Fruit fly (Drosophila melanogaster): ENCODE results near the gene CG34384.

CG34384 gene

dm6 chr3R:7787899-7788298 lies 26.3 kb upstream of the CG34384 start, which contains the start of gene CG18748:
CG18748 (minus strand) TSS chr3R:7787923.
- peak; percentile 73 for TF ChIP-seq vri (GFP tag; optimal IDR thresholded peaks at IDR 0.05)
- peak; percentile 2 for TF ChIP-seq fkh (GFP tag; optimal IDR thresholded peaks at IDR 0.05)
- no peak for TF ChIP-seq Hr4 (GFP tag; optimal IDR thresholded peaks at IDR 0.05)
- TF ChIP-seq svp (GFP tag), result peak; percentile 85
- TF ChIP-seq fd85E (GFP tag; optimal IDR thresholded peaks at IDR 0.05), result no peak
- no peak for TF ChIP-seq CG6808 (GFP tag; optimal IDR thresholded peaks at IDR 0.05)

- TF ChIP-seq Eip78C (GFP tag) (no peak), CG6808 (GFP tag; optimal IDR thresholded peaks at IDR 0.05) (no peak), pdm3 (GFP tag; optimal IDR thresholded peaks at IDR 0.05) (no peak), salr (GFP tag; optimal IDR thresholded peaks at IDR 0.05) (no peak), spab (GFP tag; optimal IDR thresholded peaks at IDR 0.05) (no peak), Met (GFP tag; optimal IDR thresholded peaks at IDR 0.05) (no peak)
These were observed 24.1 kb upstream of the CG34384 start, which contains the start of gene CG18746 for dm6 chr3R:7790087-7790486. CG18746 (minus strand) TSS chr3R:7790187.

- TF ChIP-seq CG3032 (tag; optimal IDR thresholded peaks at IDR 0.05) (no peak), vri (GFP tag; optimal IDR thresholded peaks at IDR 0.05) (peak; percentile 9), CG6276 (GFP tag; optimal IDR thresholded peaks at IDR 0.05) (no peak), Met (GFP tag; optimal IDR thresholded peaks at IDR 0.05) (no peak)
These were observed 23.6 kb upstream of the CG34384 start, which contains the start of gene CG10086 for dm6 chr3R:7790583-7791034. CG10086 (plus strand) TSS chr3R:7790633.

dm6 chr3R:7793855-7794254 lies 20.3 kb upstream of the CG34384 start, which contains the start of gene CG2641:
CG2641 (plus strand) TSS chr3R:7794069.
- peak; percentile 45 for TF ChIP-seq CG6808 (GFP tag; optimal IDR thresholded peaks at IDR 0.05)
- no peak for TF ChIP-seq CG6854 (GFP tag; optimal IDR thresholded peaks at IDR 0.05)
- no peak for TF ChIP-seq Eip75B (GFP tag; optimal IDR thresholded peaks at IDR 0.05)
- peak; percentile 3 for TF ChIP-seq Lpt (GFP tag; optimal IDR thresholded peaks at IDR 0.05)
- TF ChIP-seq Hr4 (GFP tag; optimal IDR thresholded peaks at IDR 0.05), result no peak
- TF ChIP-seq CG15336 (GFP tag; IDR thresholded peaks at IDR 0.05), result peak; percentile 90
- no peak for TF ChIP-seq Met (GFP tag; optimal IDR thresholded peaks at IDR 0.05)
- TF ChIP-seq lz (GFP tag; optimal IDR thresholded peaks at IDR 0.05), result no peak
- peak; percentile 18 for TF ChIP-seq CG7368 (GFP tag; optimal IDR thresholded peaks at IDR 0.05)
- TF ChIP-seq Ets21C (GFP tag; optimal IDR thresholded peaks at IDR 0.05), result no peak
- TF ChIP-seq CG8632 (GFP tag; optimal IDR thresholded peaks at IDR 0.05), result no peak
- TF ChIP-seq svp (GFP tag), result peak; percentile 51
- peak; percentile 67 for TF ChIP-seq vri (GFP tag; optimal IDR thresholded peaks at IDR 0.05)
- peak; percentile 74 for TF ChIP-seq CG16779 (tag; optimal IDR thresholded peaks at IDR 0.05)
- no peak for TF ChIP-seq CG11762 (GFP tag; optimal IDR thresholded peaks at IDR 0.05; ENCODE audit: insufficient read depth)
- TF ChIP-seq Hr38 (GFP tag; optimal IDR thresholded peaks at IDR 0.05), result no peak
- peak; percentile 24 for TF ChIP-seq achi (GFP tag; optimal IDR thresholded peaks at IDR 0.05)
- no peak for TF ChIP-seq cyc (GFP tag; optimal IDR thresholded peaks at IDR 0.05)
- no peak for TF ChIP-seq Ets96B (tag; optimal IDR thresholded peaks at IDR 0.05)
- no peak for TF ChIP-seq CG6792 (GFP tag; optimal IDR thresholded peaks at IDR 0.05)
- TF ChIP-seq eg (GFP tag; IDR thresholded peaks at IDR 0.05), result peak; percentile 92
- peak; percentile 31 for TF ChIP-seq CG1621 (tag; optimal IDR thresholded peaks at IDR 0.05)
- no peak for TF ChIP-seq OdsH (GFP tag; optimal IDR thresholded peaks at IDR 0.05)
- TF ChIP-seq Sox102F (GFP tag; optimal IDR thresholded peaks at IDR 0.05), result peak; percentile 25
- peak; percentile 65 for TF ChIP-seq net (GFP tag; optimal IDR thresholded peaks at IDR 0.05)
- no peak for TF ChIP-seq CG11294 (GFP tag; IDR thresholded peaks at IDR 0.05)
- no peak for TF ChIP-seq dac (GFP tag; optimal IDR thresholded peaks at IDR 0.05)
- TF ChIP-seq Smox (GFP tag; optimal IDR thresholded peaks at IDR 0.05), result no peak
- no peak for TF ChIP-seq CG31627 (GFP tag; optimal IDR thresholded peaks at IDR 0.05)
- TF ChIP-seq CG8319 (GFP tag; optimal IDR thresholded peaks at IDR 0.05), result no peak
- TF ChIP-seq salr (GFP tag; optimal IDR thresholded peaks at IDR 0.05), result peak in 1 of 2 experiments; percentile 27
- no peak for TF ChIP-seq acj6 (GFP tag; optimal IDR thresholded peaks at IDR 0.05)
- no peak for TF ChIP-seq topi (GFP tag; optimal IDR thresholded peaks at IDR 0.05)
- TF ChIP-seq Gug (GFP tag; IDR thresholded peaks at IDR 0.05), result no peak
- TF ChIP-seq CG6163 (GFP tag; IDR thresholded peaks at IDR 0.05), result peak; percentile 94
- peak; percentile 16 for TF ChIP-seq spab (GFP tag; optimal IDR thresholded peaks at IDR 0.05)
- no peak for TF ChIP-seq CG11902 (GFP tag; optimal IDR thresholded peaks at IDR 0.05)
- TF ChIP-seq Hr39 (GFP tag; optimal IDR thresholded peaks at IDR 0.05), result no peak
- no peak for TF ChIP-seq CG4318 (GFP tag; optimal IDR thresholded peaks at IDR 0.05)
- TF ChIP-seq fkh (GFP tag; optimal IDR thresholded peaks at IDR 0.05), result peak; percentile 22
- peak; percentile 59 for TF ChIP-seq Eip78C (GFP tag)

Measured in whole organism, prepupa.